Fruit fly (Drosophila melanogaster) whole organism, embryonic: Measurements from ENCODE around the gene CG42494.

Experiments used
- Asciz ChIP-seq: fragments of 200-800 bp; sonication (Bioruptor generic); optimal IDR thresholded peaks from 2 replicates; lab custom pipeline; 2017; ENCODE audit warnings: missing biosample characterization, mild to moderate bottlenecking, missing genetic modification characterization, missing genetic modification reagents
- Atf-2 ChIP-seq: fragments of 200-800 bp; sonication (Bioruptor generic); optimal IDR thresholded peaks from 2 replicates; lab custom pipeline; 2016; ENCODE audit warnings: missing biosample characterization, missing genetic modification characterization
- CG10147 ChIP-seq: fragments of 200-800 bp; sonication (Bioruptor generic); optimal IDR thresholded peaks from 2 replicates; lab custom pipeline; 2019; ENCODE audit warnings: missing biosample characterization, mild to moderate bottlenecking, missing genetic modification characterization, moderate library complexity
- CG11093 ChIP-seq: fragments of 200-800 bp; sonication (Bioruptor generic); IDR thresholded peaks from 3 replicates; pipeline ENCODE4 v1.3.6; 2022; ENCODE audit warnings: missing biosample characterization, missing genetic modification characterization
- CG1602 ChIP-seq: fragments of 200-800 bp; sonication (Bioruptor generic); optimal IDR thresholded peaks from 3 replicates; lab custom pipeline; 2016; ENCODE audit warnings: missing biosample characterization, missing genetic modification characterization
- CG17385 ChIP-seq: fragments of 200-800 bp; sonication (Bioruptor generic); optimal IDR thresholded peaks from 3 replicates; lab custom pipeline; 2018; ENCODE audit warnings: missing biosample characterization, mild to moderate bottlenecking, missing genetic modification characterization
- CG18476 ChIP-seq: fragments of 200-800 bp; sonication (Bioruptor generic); optimal IDR thresholded peaks from 2 replicates; lab custom pipeline; 2016; ENCODE audit warnings: missing biosample characterization, mild to moderate bottlenecking, missing genetic modification characterization
- CG30431 ChIP-seq: fragments of 200-800 bp; sonication (Bioruptor generic); optimal IDR thresholded peaks from 2 replicates; lab custom pipeline; 2017; ENCODE audit warnings: missing biosample characterization, missing genetic modification characterization
- CG31365 ChIP-seq: fragments of 200-800 bp; sonication (Bioruptor generic); optimal IDR thresholded peaks from 2 replicates; lab custom pipeline; 2018; ENCODE audit warnings: missing biosample characterization, mild to moderate bottlenecking, missing genetic modification characterization
- CG33557 ChIP-seq: fragments of 200-800 bp; sonication (Bioruptor generic); optimal IDR thresholded peaks from 2 replicates; lab custom pipeline; 2019; ENCODE audit warnings: missing biosample characterization, mild to moderate bottlenecking, missing genetic modification characterization, moderate library complexity
- CG3847 ChIP-seq: fragments of 200-800 bp; sonication (Bioruptor generic); IDR thresholded peaks from 2 replicates; pipeline ENCODE4 v1.3.6; 2022; ENCODE audit warnings: missing biosample characterization, missing genetic modification characterization
- CG4854 ChIP-seq: fragments of 200-800 bp; sonication (Bioruptor generic); optimal IDR thresholded peaks from 2 replicates; lab custom pipeline; 2016; ENCODE audit warnings: missing biosample characterization, missing genetic modification characterization, inconsistent platforms
- CG5245 ChIP-seq: fragments of 200-800 bp; sonication (Bioruptor generic); optimal IDR thresholded peaks from 3 replicates; lab custom pipeline; 2016; ENCODE audit warnings: missing biosample characterization, missing genetic modification characterization
- CG6175 ChIP-seq: fragments of 200-800 bp; sonication (Bioruptor generic); IDR thresholded peaks from 3 replicates; pipeline ENCODE4 v1.3.6; 2022; ENCODE audit warnings: missing biosample characterization, missing genetic modification characterization
- CG6254 ChIP-seq: fragments of 200-800 bp; sonication (Bioruptor generic); optimal IDR thresholded peaks from 3 replicates; lab custom pipeline; 2017; ENCODE audit warnings: mild to moderate bottlenecking, missing biosample characterization, missing genetic modification reagents, missing genetic modification characterization
- CG6654 ChIP-seq: fragments of 200-800 bp; sonication (Bioruptor generic); optimal IDR thresholded peaks from 2 replicates; lab custom pipeline; 2017; ENCODE audit warnings: missing biosample characterization, mild to moderate bottlenecking, missing genetic modification characterization
- CG8359 ChIP-seq: fragments of 200-800 bp; sonication (Bioruptor generic); optimal IDR thresholded peaks from 2 replicates; lab custom pipeline; 2017; ENCODE audit warnings: missing biosample characterization, mild to moderate bottlenecking, missing genetic modification characterization, borderline replicate concordance
- Doc2 ChIP-seq: fragments of 200-800 bp; sonication (Bioruptor generic); IDR thresholded peaks from 2 replicates; pipeline ENCODE4 v1.3.6; 2022; ENCODE audit warnings: missing biosample characterization, missing genetic modification characterization
- E2f1 ChIP-seq: fragments of 200-800 bp; sonication (Bioruptor generic); IDR thresholded peaks from 2 replicates; pipeline ENCODE4 v1.3.6; 2022; ENCODE audit warnings: missing biosample characterization, missing genetic modification characterization
- Fer2 ChIP-seq: fragments of 200-800 bp; sonication (Bioruptor generic); optimal IDR thresholded peaks from 2 replicates; lab custom pipeline; 2018; ENCODE audit warnings: missing biosample characterization, mild to moderate bottlenecking, missing genetic modification characterization, moderate library complexity
- Gsc ChIP-seq: fragments of 200-800 bp; sonication (Bioruptor generic); IDR thresholded peaks from 2 replicates; pipeline ENCODE4 v1.3.6; 2022; ENCODE audit warnings: missing biosample characterization, missing genetic modification characterization
- Hr3 ChIP-seq: fragments of 200-800 bp; sonication (Bioruptor generic); optimal IDR thresholded peaks from 3 replicates; lab custom pipeline; 2016; ENCODE audit warnings: missing biosample characterization, missing genetic modification characterization
- Nf-YA ChIP-seq: fragments of 200-800 bp; sonication (Bioruptor generic); IDR thresholded peaks from 2 replicates; pipeline ENCODE4 v1.3.6; 2022; ENCODE audit warnings: missing biosample characterization, missing genetic modification characterization
- Optix ChIP-seq: fragments of 200-800 bp; sonication (Bioruptor generic); IDR thresholded peaks from 3 replicates; pipeline ENCODE4 v1.3.6; 2022; ENCODE audit warnings: missing biosample characterization, missing genetic modification characterization
- Stat92E ChIP-seq, 3 experiments: fragments of >200 bp in 2 of 3; fragments of 200-800 bp in 1 of 3; sonication (Bioruptor generic) in 1 of 3; optimal IDR thresholded peaks; 2 replicates each; lab custom pipeline; 2017 to 2019; ENCODE audit warnings: missing biosample characterization in 3 of 3, missing genetic modification characterization in 3 of 3, mild to moderate bottlenecking in 1 of 3, moderate library complexity in 1 of 3
- cg ChIP-seq: fragments of 200-800 bp; sonication (Bioruptor generic); optimal IDR thresholded peaks from 3 replicates; lab custom pipeline; 2019; ENCODE audit warnings: missing biosample characterization, mild to moderate bottlenecking, missing genetic modification characterization, moderate library complexity
- cwo ChIP-seq: fragments of 200-800 bp; sonication (Bioruptor generic); optimal IDR thresholded peaks from 3 replicates; lab custom pipeline; 2017; ENCODE audit warnings: missing biosample characterization, missing genetic modification characterization, mild to moderate bottlenecking, moderate library complexity, missing genetic modification reagents
- disco-r ChIP-seq: fragments of 200-800 bp; sonication (Bioruptor generic); optimal IDR thresholded peaks from 2 replicates; lab custom pipeline; 2016; ENCODE audit warnings: missing biosample characterization, missing genetic modification characterization
- gcm ChIP-seq: fragments of 200-800 bp; sonication (Bioruptor generic); optimal IDR thresholded peaks from 2 replicates; lab custom pipeline; 2019; ENCODE audit warnings: missing biosample characterization, mild to moderate bottlenecking, missing genetic modification characterization, moderate library complexity
- gfzf ChIP-seq: fragments of 200-800 bp; sonication (Bioruptor generic); optimal IDR thresholded peaks from 2 replicates; lab custom pipeline; 2016; ENCODE audit warnings: missing biosample characterization, mild to moderate bottlenecking, missing genetic modification characterization, moderate library complexity
- grn ChIP-seq: fragments of 200-800 bp; sonication (Bioruptor generic); optimal IDR thresholded peaks from 3 replicates; lab custom pipeline; 2017; ENCODE audit warnings: missing biosample characterization, missing genetic modification characterization
- hkb ChIP-seq, 2 experiments: fragments of 200-800 bp in 1 of 2; fragments of >200 bp in 1 of 2; sonication (Bioruptor generic) in 1 of 2; IDR thresholded peaks in 1 of 2; optimal IDR thresholded peaks in 1 of 2; 2 replicates each; pipeline versions ENCODE4 v1.3.6 to Lab custom; 2017 to 2022; ENCODE audit warnings: missing biosample characterization in 1 of 2, missing genetic modification characterization in 1 of 2
- inv ChIP-seq: fragments of 200-800 bp; sonication (Bioruptor generic); IDR thresholded peaks from 2 replicates; pipeline ENCODE4 v1.3.6; 2022; ENCODE audit warnings: missing biosample characterization, missing genetic modification characterization; ENCODE audit not compliant: partially characterized antibody
- knrl ChIP-seq: fragments of 200-800 bp; sonication (Bioruptor generic); IDR thresholded peaks from 3 replicates; pipeline ENCODE4 v1.3.6; 2022; ENCODE audit warnings: missing biosample characterization, missing genetic modification characterization; ENCODE audit not compliant: partially characterized antibody
- nerfin-2 ChIP-seq: fragments of 200-800 bp; sonication (Bioruptor generic); IDR thresholded peaks from 2 replicates; pipeline ENCODE4 v1.3.6; 2022; ENCODE audit warnings: missing biosample characterization, missing genetic modification characterization; ENCODE audit not compliant: partially characterized antibody
- onecut ChIP-seq: fragments of 200-800 bp; sonication (Bioruptor generic); IDR thresholded peaks from 2 replicates; pipeline ENCODE4 v1.3.6; 2022; ENCODE audit warnings: missing biosample characterization, missing genetic modification characterization
- otp ChIP-seq: fragments of 200-800 bp; sonication (Bioruptor generic); IDR thresholded peaks from 3 replicates; pipeline ENCODE4, ENCODE4 v1.3.6; 2022; ENCODE audit warnings: missing biosample characterization, missing genetic modification characterization
- peb ChIP-seq: fragments of 200-800 bp; sonication (Bioruptor generic); IDR thresholded peaks from 2 replicates; pipeline ENCODE4 v1.3.6; 2022; ENCODE audit warnings: missing biosample characterization, missing genetic modification characterization
- ranshi ChIP-seq: fragments of 200-800 bp; sonication (Bioruptor generic); IDR thresholded peaks from 2 replicates; pipeline ENCODE4 v1.3.6; 2022; ENCODE audit warnings: missing biosample characterization, missing genetic modification characterization
- ro ChIP-seq: fragments of 200-800 bp; sonication (Bioruptor generic); IDR thresholded peaks from 2 replicates; pipeline ENCODE4 v1.3.6; 2022; ENCODE audit warnings: missing biosample characterization, missing genetic modification characterization
- shn ChIP-seq: fragments of 200-800 bp; sonication (Bioruptor generic); optimal IDR thresholded peaks from 3 replicates; lab custom pipeline; 2016; ENCODE audit warnings: missing biosample characterization, missing genetic modification characterization
- slp2 ChIP-seq: fragments of 200-800 bp; sonication (Bioruptor generic); optimal IDR thresholded peaks from 2 replicates; lab custom pipeline; 2016; ENCODE audit warnings: missing biosample characterization, missing genetic modification characterization
- tna ChIP-seq: fragments of 200-800 bp; sonication (Bioruptor generic); IDR thresholded peaks from 2 replicates; pipeline ENCODE4 v1.3.6; 2022; ENCODE audit warnings: missing biosample characterization, missing genetic modification characterization; ENCODE audit not compliant: partially characterized antibody
- trem ChIP-seq: fragments of 200-800 bp; optimal IDR thresholded peaks from 3 replicates; lab custom pipeline; 2019; ENCODE audit warnings: missing biosample characterization, mild to moderate bottlenecking, missing genetic modification characterization, moderate library complexity
- tx ChIP-seq: fragments of 200-800 bp; sonication (Bioruptor generic); optimal IDR thresholded peaks from 2 replicates; lab custom pipeline; 2016; ENCODE audit warnings: missing biosample characterization, missing genetic modification characterization
- usp ChIP-seq: fragments of >200 bp; optimal IDR thresholded peaks from 2 replicates; lab custom pipeline; 2017; ENCODE audit warnings: missing biosample characterization, missing genetic modification characterization
- vvl ChIP-seq: fragments of 200-800 bp; sonication (Bioruptor generic); IDR thresholded peaks from 2 replicates; pipeline ENCODE4 v1.3.6; 2022; ENCODE audit warnings: missing biosample characterization, missing genetic modification characterization
- zen ChIP-seq: fragments of 200-800 bp; sonication (Bioruptor generic); optimal IDR thresholded peaks from 3 replicates; lab custom pipeline; 2018; ENCODE audit warnings: missing biosample characterization, mild to moderate bottlenecking, missing genetic modification characterization, moderate library complexity

CG42494 gene

dm6 chr3L:3224740-3225719 lies 40.8 kb downstream of the CG42494 start, which contains the start of gene Larp4B (continued):
- no peak for TF ChIP-seq CG6175
- TF ChIP-seq usp (GFP tag; lab: Kevin White, UChicago): no peak
- no peak for TF ChIP-seq Stat92E (GFP tag; optimal IDR thresholded peaks at IDR 0.05; lab: Kevin White, UChicago)
- no peak for TF ChIP-seq tx (GFP tag; lab: Kevin White, UChicago)
- no peak for TF ChIP-seq grn (GFP tag; lab: Kevin White, UChicago)
- peak; percentile 42 for TF ChIP-seq hkb (optimal IDR thresholded peaks at IDR 0.05; lab: Kevin White, UChicago)
- no peak for TF ChIP-seq hkb (GFP tag; IDR thresholded peaks at IDR 0.05; lab: Robert Waterston, UW)
- no peak for TF ChIP-seq cwo (GFP tag; lab: Kevin White, UChicago)
- TF ChIP-seq CG11093 (GFP tag; lab: Robert Waterston, UW): no peak
- no peak for TF ChIP-seq ranshi (GFP tag; lab: Robert Waterston, UW)
- peak; percentile 76 for TF ChIP-seq knrl (GFP tag; lab: Robert Waterston, UW)
- peak; percentile 47 for TF ChIP-seq CG3847 (GFP tag; lab: Robert Waterston, UW)
- no peak for TF ChIP-seq CG30431 (GFP tag; lab: Kevin White, UChicago)
- no peak for TF ChIP-seq nerfin-2 (GFP tag; lab: Robert Waterston, UW)
- peak; percentile 84 for TF ChIP-seq vvl
- TF ChIP-seq E2f1 (GFP tag; lab: Robert Waterston, UW): no peak
- peak; percentile 59; the same call in 1 of the 2 replicates for TF ChIP-seq inv
- TF ChIP-seq CG18476 (GFP tag; lab: Kevin White, UChicago): no peak
- TF ChIP-seq gcm: no peak
- TF ChIP-seq Fer2 (tag; lab: Kevin White, UChicago): no peak
- TF ChIP-seq Gsc (GFP tag; lab: Robert Waterston, UW): no peak
- no peak for TF ChIP-seq CG8359 (GFP tag; lab: Kevin White, UChicago)
- TF ChIP-seq peb (GFP tag; lab: Robert Waterston, UW): no peak
- peak; percentile 27 for TF ChIP-seq zen (tag; lab: Kevin White, UChicago)
- no peak for TF ChIP-seq slp2 (GFP tag; lab: Kevin White, UChicago)
- no peak for TF ChIP-seq ro (GFP tag; lab: Robert Waterston, UW)
- TF ChIP-seq CG1602: no peak
- no peak for TF ChIP-seq shn
- TF ChIP-seq CG17385 (GFP tag; lab: Kevin White, UChicago): no peak
- peak; percentile 22 for TF ChIP-seq CG10147 (GFP tag; lab: Kevin White, UChicago)
- TF ChIP-seq Hr3: no peak
- no peak for TF ChIP-seq otp
- no peak for TF ChIP-seq CG5245 (GFP tag; lab: Kevin White, UChicago)
- no peak for TF ChIP-seq Asciz (GFP tag; lab: Kevin White, UChicago)
- TF ChIP-seq tna (GFP tag; lab: Robert Waterston, UW): no peak
- TF ChIP-seq Atf-2 (GFP tag; lab: Kevin White, UChicago): no peak
- no peak for TF ChIP-seq cg
- no peak for TF ChIP-seq CG31365
- no peak for TF ChIP-seq CG33557
- TF ChIP-seq gfzf (GFP tag; lab: Kevin White, UChicago): peak; percentile 98
- TF ChIP-seq Doc2: no peak
- no peak for TF ChIP-seq CG6654 (GFP tag; lab: Kevin White, UChicago)
- TF ChIP-seq Nf-YA (GFP tag; lab: Robert Waterston, UW): no peak
- no peak for TF ChIP-seq CG4854 (GFP tag; lab: Kevin White, UChicago)
- TF ChIP-seq CG6254 (GFP tag; lab: Kevin White, UChicago): no peak
- TF ChIP-seq onecut (GFP tag; lab: Robert Waterston, UW): no peak
- peak; percentile 75 for TF ChIP-seq trem (tag; lab: Kevin White, UChicago)
- no peak for TF ChIP-seq Optix (GFP tag; lab: Robert Waterston, UW)
- peak; percentile 55 for TF ChIP-seq disco-r (GFP tag; lab: Kevin White, UChicago)
